Fruit fly (Drosophila melanogaster) whole organism, embryonic: Measurements from ENCODE around the gene CG31807.

Experiments used
- ATbp ChIP-seq: fragments of 200-800 bp; sonication (Bioruptor generic); optimal IDR thresholded peaks from 2 replicates; lab custom pipeline; 2017; ENCODE audit warnings: missing biosample characterization, mild to moderate bottlenecking, missing genetic modification characterization, missing genetic modification reagents
- CG11695 ChIP-seq: fragments of 200-800 bp; sonication (Bioruptor generic); IDR thresholded peaks from 3 replicates; pipeline ENCODE4 v1.3.6; 2022; ENCODE audit warnings: missing biosample characterization, missing genetic modification characterization
- CG12236 ChIP-seq: fragments of 200-800 bp; sonication (Bioruptor generic); optimal IDR thresholded peaks from 2 replicates; lab custom pipeline; 2016; ENCODE audit warnings: missing biosample characterization, missing genetic modification characterization
- CG1233 ChIP-seq: fragments of 200-800 bp; sonication (Bioruptor generic); optimal IDR thresholded peaks from 4 replicates; lab custom pipeline; 2018; ENCODE audit warnings: missing biosample characterization, mild to moderate bottlenecking, missing genetic modification characterization
- CG12659 ChIP-seq: fragments of 200-800 bp; sonication (Bioruptor generic); optimal IDR thresholded peaks from 3 replicates; lab custom pipeline; 2017; ENCODE audit warnings: mild to moderate bottlenecking, missing biosample characterization, missing genetic modification reagents, missing genetic modification characterization
- CG15269 ChIP-seq: fragments of 200-800 bp; sonication (Bioruptor generic); optimal IDR thresholded peaks from 2 replicates; lab custom pipeline; 2018; ENCODE audit warnings: missing biosample characterization, mild to moderate bottlenecking, missing genetic modification characterization, moderate library complexity
- CG17612 ChIP-seq: fragments of 200-800 bp; sonication (Bioruptor generic); IDR thresholded peaks from 2 replicates; pipeline ENCODE4 v1.3.6; 2022; ENCODE audit warnings: missing biosample characterization, missing genetic modification characterization
- CG18262 ChIP-seq: fragments of 200-800 bp; optimal IDR thresholded peaks from 3 replicates; lab custom pipeline; 2019; ENCODE audit warnings: missing biosample characterization, mild to moderate bottlenecking, missing genetic modification characterization, moderate library complexity
- CG18599 ChIP-seq: fragments of 200-800 bp; sonication (Bioruptor generic); optimal IDR thresholded peaks from 3 replicates; lab custom pipeline; 2017; ENCODE audit warnings: missing biosample characterization, missing genetic modification characterization, mild to moderate bottlenecking, moderate library complexity, missing genetic modification reagents
- CG2712 ChIP-seq: fragments of 200-800 bp; optimal IDR thresholded peaks from 3 replicates; lab custom pipeline; 2019; ENCODE audit warnings: missing biosample characterization, mild to moderate bottlenecking, missing genetic modification characterization, moderate library complexity
- CG31441 ChIP-seq: fragments of 200-800 bp; sonication (Bioruptor generic); IDR thresholded peaks from 2 replicates; pipeline ENCODE4 v1.3.6; 2022; ENCODE audit warnings: missing biosample characterization, missing genetic modification characterization
- CG3163 ChIP-seq: fragments of 200-800 bp; sonication (Bioruptor generic); optimal IDR thresholded peaks from 3 replicates; lab custom pipeline; 2016; ENCODE audit warnings: missing biosample characterization, missing genetic modification characterization
- CG32767 ChIP-seq: fragments of 200-800 bp; sonication (Bioruptor generic); IDR thresholded peaks from 2 replicates; pipeline ENCODE4 v1.3.6; 2022; ENCODE audit warnings: missing biosample characterization, missing genetic modification characterization
- CG3281 ChIP-seq: fragments of 200-800 bp; sonication (Bioruptor generic); optimal IDR thresholded peaks from 3 replicates; lab custom pipeline; 2017; ENCODE audit warnings: missing biosample characterization, mild to moderate bottlenecking, missing genetic modification characterization
- CG5245 ChIP-seq: fragments of 200-800 bp; sonication (Bioruptor generic); optimal IDR thresholded peaks from 3 replicates; lab custom pipeline; 2016; ENCODE audit warnings: missing biosample characterization, missing genetic modification characterization
- CG6654 ChIP-seq: fragments of 200-800 bp; sonication (Bioruptor generic); optimal IDR thresholded peaks from 2 replicates; lab custom pipeline; 2017; ENCODE audit warnings: missing biosample characterization, mild to moderate bottlenecking, missing genetic modification characterization
- CG6765 ChIP-seq: fragments of 200-800 bp; sonication (Bioruptor generic); optimal IDR thresholded peaks from 3 replicates; lab custom pipeline; 2017; ENCODE audit warnings: missing biosample characterization, mild to moderate bottlenecking, missing genetic modification characterization
- CG8924 ChIP-seq: fragments of 200-800 bp; optimal IDR thresholded peaks from 3 replicates; lab custom pipeline; 2019; ENCODE audit warnings: missing biosample characterization, mild to moderate bottlenecking, missing genetic modification characterization, moderate library complexity
- D ChIP-seq, 2 experiments: fragments of 200-800 bp in 1 of 2; fragments of >200 bp in 1 of 2; sonication (Bioruptor generic) in 1 of 2; optimal IDR thresholded peaks; 2 replicates in 1 of 2; 3 replicates in 1 of 2; lab custom pipeline; 2017; ENCODE audit warnings: mild to moderate bottlenecking in 1 of 2, missing biosample characterization in 1 of 2, missing genetic modification characterization in 1 of 2, missing genetic modification reagents in 1 of 2
- Dip2 ChIP-seq: fragments of 200-800 bp; sonication (Bioruptor generic); IDR thresholded peaks from 2 replicates; pipeline ENCODE4 v1.3.6; 2022; ENCODE audit warnings: missing biosample characterization, missing genetic modification characterization
- E2f1 ChIP-seq: fragments of 200-800 bp; sonication (Bioruptor generic); IDR thresholded peaks from 2 replicates; pipeline ENCODE4 v1.3.6; 2022; ENCODE audit warnings: missing biosample characterization, missing genetic modification characterization
- Hr51 ChIP-seq, 2 experiments: fragments of 200-800 bp; sonication (Bioruptor generic); optimal IDR thresholded peaks; 2 replicates in 1 of 2; 3 replicates in 1 of 2; lab custom pipeline; 2016 to 2018; ENCODE audit warnings: missing biosample characterization in 2 of 2, missing genetic modification characterization in 2 of 2, mild to moderate bottlenecking in 1 of 2, moderate library complexity in 1 of 2
- NC2α ChIP-seq: fragments of 200-800 bp; sonication (Bioruptor generic); optimal IDR thresholded peaks from 2 replicates; lab custom pipeline; 2016; ENCODE audit warnings: missing biosample characterization, missing genetic modification characterization
- Neu2 ChIP-seq: fragments of 200-800 bp; sonication (Bioruptor generic); optimal IDR thresholded peaks from 3 replicates; lab custom pipeline; 2016; ENCODE audit warnings: missing biosample characterization, missing genetic modification characterization, borderline replicate concordance
- Oli ChIP-seq: fragments of 200-800 bp; sonication (Bioruptor generic); optimal IDR thresholded peaks from 2 replicates; lab custom pipeline; 2018; ENCODE audit warnings: missing biosample characterization, mild to moderate bottlenecking, missing genetic modification characterization, moderate library complexity
- Sox102F ChIP-seq: fragments of 200-800 bp; sonication (Bioruptor generic); optimal IDR thresholded peaks from 2 replicates; lab custom pipeline; 2018; ENCODE audit warnings: missing biosample characterization, mild to moderate bottlenecking, missing genetic modification characterization, moderate library complexity
- Ssrp ChIP-seq: fragments of 200-800 bp; sonication (Bioruptor generic); optimal IDR thresholded peaks from 2 replicates; lab custom pipeline; 2018; ENCODE audit warnings: missing biosample characterization, mild to moderate bottlenecking, missing genetic modification characterization, moderate library complexity
- ac ChIP-seq: fragments of 200-800 bp; sonication (Bioruptor generic); optimal IDR thresholded peaks from 3 replicates; lab custom pipeline; 2017; ENCODE audit warnings: missing biosample characterization, mild to moderate bottlenecking, missing genetic modification characterization
- az2 ChIP-seq: fragments of 200-800 bp; sonication (Bioruptor generic); optimal IDR thresholded peaks from 3 replicates; lab custom pipeline; 2016; ENCODE audit warnings: missing biosample characterization, missing genetic modification characterization
- bcd ChIP-seq: fragments of 200-800 bp; sonication (Bioruptor generic); optimal IDR thresholded peaks from 2 replicates; lab custom pipeline; 2017; ENCODE audit warnings: missing biosample characterization, mild to moderate bottlenecking, missing genetic modification characterization
- cwo ChIP-seq: fragments of 200-800 bp; sonication (Bioruptor generic); optimal IDR thresholded peaks from 3 replicates; lab custom pipeline; 2017; ENCODE audit warnings: missing biosample characterization, missing genetic modification characterization, mild to moderate bottlenecking, moderate library complexity, missing genetic modification reagents
- dm ChIP-seq: fragments of 200-800 bp; sonication (Bioruptor generic); optimal IDR thresholded peaks from 3 replicates; lab custom pipeline; 2016; ENCODE audit warnings: missing biosample characterization, missing genetic modification characterization
- dmrt11E ChIP-seq: fragments of 200-800 bp; sonication (Bioruptor generic); optimal IDR thresholded peaks from 3 replicates; lab custom pipeline; 2018; ENCODE audit warnings: missing biosample characterization, mild to moderate bottlenecking, missing genetic modification characterization, moderate library complexity
- dpn ChIP-seq, 2 experiments: fragments of 200-800 bp; sonication (Bioruptor generic); optimal IDR thresholded peaks; 3 replicates each; lab custom pipeline; 2016; ENCODE audit warnings: missing biosample characterization in 2 of 2, missing genetic modification characterization in 2 of 2
- fd3F ChIP-seq: fragments of 200-800 bp; sonication (Bioruptor generic); optimal IDR thresholded peaks from 2 replicates; lab custom pipeline; 2018; ENCODE audit warnings: missing biosample characterization, mild to moderate bottlenecking, missing genetic modification characterization, moderate library complexity
- grau ChIP-seq: fragments of 200-800 bp; optimal IDR thresholded peaks from 3 replicates; lab custom pipeline; 2019; ENCODE audit warnings: missing biosample characterization, mild to moderate bottlenecking, missing genetic modification characterization, moderate library complexity
- hbn ChIP-seq: fragments of 200-800 bp; sonication (Bioruptor generic); IDR thresholded peaks from 2 replicates; pipeline ENCODE4 v1.3.6; 2022; ENCODE audit warnings: missing biosample characterization, missing genetic modification characterization; ENCODE audit not compliant: partially characterized antibody
- hkb ChIP-seq, 2 experiments: fragments of 200-800 bp in 1 of 2; fragments of >200 bp in 1 of 2; sonication (Bioruptor generic) in 1 of 2; IDR thresholded peaks in 1 of 2; optimal IDR thresholded peaks in 1 of 2; 2 replicates each; pipeline versions ENCODE4 v1.3.6 to Lab custom; 2017 to 2022; ENCODE audit warnings: missing biosample characterization in 1 of 2, missing genetic modification characterization in 1 of 2
- nerfin-1 ChIP-seq: fragments of 200-800 bp; sonication (Bioruptor generic); optimal IDR thresholded peaks from 3 replicates; lab custom pipeline; 2019; ENCODE audit warnings: missing biosample characterization, mild to moderate bottlenecking, missing genetic modification characterization, moderate library complexity
- nom ChIP-seq: fragments of 200-800 bp; sonication (Bioruptor generic); optimal IDR thresholded peaks from 2 replicates; lab custom pipeline; 2017; ENCODE audit warnings: missing biosample characterization, missing genetic modification characterization, mild to moderate bottlenecking, moderate library complexity, missing genetic modification reagents
- oc ChIP-seq: fragments of 200-800 bp; sonication (Bioruptor generic); optimal IDR thresholded peaks from 2 replicates; lab custom pipeline; 2018; ENCODE audit warnings: missing biosample characterization, mild to moderate bottlenecking, missing genetic modification characterization, moderate library complexity
- prd ChIP-seq, 3 experiments: fragments of >200 bp in 2 of 3; fragments of 200-800 bp in 1 of 3; sonication (Bioruptor generic) in 1 of 3; optimal IDR thresholded peaks in 2 of 3; IDR thresholded peaks in 1 of 3; 2 replicates in 2 of 3; 3 replicates in 1 of 3; pipeline versions ENCODE4 v1.3.6 to Lab custom; 2017 to 2022; ENCODE audit warnings: missing biosample characterization in 1 of 3, missing genetic modification characterization in 1 of 3
- sd ChIP-seq: fragments of 200-800 bp; sonication (Bioruptor generic); optimal IDR thresholded peaks from 3 replicates; lab custom pipeline; 2018; ENCODE audit warnings: missing biosample characterization, mild to moderate bottlenecking, missing genetic modification characterization, moderate library complexity
- slbo ChIP-seq: fragments of 200-800 bp; sonication (Bioruptor generic); IDR thresholded peaks from 2 replicates; pipeline ENCODE4 v1.3.6; 2022; ENCODE audit warnings: missing biosample characterization, missing genetic modification characterization
- sr ChIP-seq: fragments of 200-800 bp; sonication (Bioruptor generic); IDR thresholded peaks from 3 replicates; pipeline ENCODE4 v1.3.6; 2022; ENCODE audit warnings: missing biosample characterization, missing genetic modification characterization
- z ChIP-seq: fragments of 200-800 bp; sonication (Bioruptor generic); IDR thresholded peaks from 3 replicates; pipeline ENCODE4 v1.3.6; 2022; ENCODE audit warnings: missing biosample characterization, missing genetic modification characterization

Gene CG31807

dm6 chr2L:16684908-16685611 is 1.3 kb upstream of the CG31807 start (continued):
- peak; percentile 83 for TF ChIP-seq grau (tag; lab: Kevin White, UChicago)
- TF ChIP-seq bcd: peak; percentile 52
- TF ChIP-seq Sox102F (GFP tag; lab: Kevin White, UChicago): peak; percentile 58
- TF ChIP-seq CG6765 (GFP tag; lab: Kevin White, UChicago): no peak
- TF ChIP-seq cwo (GFP tag; lab: Kevin White, UChicago): peak; percentile 75
- peak; percentile 49; the same call in 1 of the 3 replicates for TF ChIP-seq CG11695 (GFP tag; lab: Robert Waterston, UW)
- TF ChIP-seq CG18262: peak; percentile 87
- TF ChIP-seq CG5245 (GFP tag; lab: Kevin White, UChicago): peak; percentile 15
- TF ChIP-seq dpn (GFP tag; optimal IDR thresholded peaks at IDR 0.05; lab: Kevin White, UChicago): peak in 1 of 2 experiments; percentile 10
- no peak for TF ChIP-seq Dip2 (GFP tag; lab: Robert Waterston, UW)
- no peak for TF ChIP-seq CG12236 (GFP tag; lab: Kevin White, UChicago)
- peak; percentile 66 for TF ChIP-seq CG8924 (tag; lab: Kevin White, UChicago)
- no peak for TF ChIP-seq hkb (optimal IDR thresholded peaks at IDR 0.05; lab: Kevin White, UChicago)
- TF ChIP-seq hkb (GFP tag; IDR thresholded peaks at IDR 0.05; lab: Robert Waterston, UW): peak; percentile 14; the same call in 1 of the 2 replicates
- peak; percentile 75 for TF ChIP-seq CG18599 (GFP tag; lab: Kevin White, UChicago)
- TF ChIP-seq Hr51 (GFP tag; optimal IDR thresholded peaks at IDR 0.05; lab: Kevin White, UChicago): peak in 1 of 2 experiments; percentile 85
- no peak for TF ChIP-seq sr (GFP tag; lab: Robert Waterston, UW)
- TF ChIP-seq CG12659 (GFP tag; lab: Kevin White, UChicago): peak; percentile 59
- TF ChIP-seq CG1233 (GFP tag; lab: Kevin White, UChicago): peak; percentile 45
- no peak for TF ChIP-seq CG17612 (GFP tag; lab: Robert Waterston, UW)
- peak; percentile 66 for TF ChIP-seq CG31441 (GFP tag; lab: Robert Waterston, UW)
- peak; percentile 30; the same call in 1 of the 2 replicates for TF ChIP-seq slbo (GFP tag; lab: Robert Waterston, UW)
- peak; percentile 66 for TF ChIP-seq Oli (tag; lab: Kevin White, UChicago)
- peak; percentile 56 for TF ChIP-seq fd3F (GFP tag; lab: Kevin White, UChicago)
- no peak for TF ChIP-seq dm (GFP tag; lab: Kevin White, UChicago)
- TF ChIP-seq ac (GFP tag; lab: Kevin White, UChicago): no peak
- TF ChIP-seq ATbp (GFP tag; lab: Kevin White, UChicago): peak; percentile 41
- peak; percentile 12; the same call in 1 of the 2 replicates for TF ChIP-seq CG32767
- no peak for TF ChIP-seq Neu2 (GFP tag; lab: Kevin White, UChicago)
- TF ChIP-seq E2f1 (GFP tag; lab: Robert Waterston, UW): peak; percentile 45
- peak; percentile 77 for TF ChIP-seq CG15269 (tag; lab: Kevin White, UChicago)
- 0 out of 2 replicates have a peak, but pooled peaks have one; percentile 18 for TF ChIP-seq hbn (GFP tag; lab: Robert Waterston, UW)
- TF ChIP-seq dmrt11E (tag; lab: Kevin White, UChicago): peak; percentile 6
- peak; percentile 36 for TF ChIP-seq nom
- TF ChIP-seq CG2712 (tag; lab: Kevin White, UChicago): peak; percentile 67
- TF ChIP-seq nerfin-1: no peak
- peak; percentile 38 for TF ChIP-seq az2 (GFP tag; lab: Kevin White, UChicago)
- peak; percentile 65 for TF ChIP-seq CG3281 (GFP tag; lab: Kevin White, UChicago)
- no peak for TF ChIP-seq CG3163 (GFP tag; lab: Kevin White, UChicago)
- TF ChIP-seq D (optimal IDR thresholded peaks at IDR 0.05; lab: Kevin White, UChicago): no peak
- TF ChIP-seq D (GFP tag; optimal IDR thresholded peaks at IDR 0.05; lab: Kevin White, UChicago): peak; percentile 31
- no peak for TF ChIP-seq z
- peak; percentile 50 for TF ChIP-seq oc
- TF ChIP-seq Ssrp (tag; lab: Kevin White, UChicago): peak; percentile 57
- TF ChIP-seq CG6654 (GFP tag; lab: Kevin White, UChicago): peak; percentile 7
- TF ChIP-seq sd: no peak
- no peak for TF ChIP-seq NC2α (GFP tag; lab: Kevin White, UChicago)
- no peak for TF ChIP-seq prd (optimal IDR thresholded peaks at IDR 0.05; lab: Kevin White, UChicago)
- TF ChIP-seq prd (GFP tag; IDR thresholded peaks at IDR 0.05; lab: Robert Waterston, UW): 0 out of 3 replicates have a peak, but pooled peaks have one; percentile 24
